Fruit fly (Drosophila melanogaster): ENCODE data around the gene c11.1.

Gene c11.1

dm6 chrX:9243417-9243884 is 39.5 kb downstream of the c11.1 start, which contains the start of the genes mxc and Larp7 (continued):
- TF ChIP-seq CG2116 (GFP tag; optimal IDR thresholded peaks at IDR 0.05) (peak; percentile 71), D19B (GFP tag; optimal IDR thresholded peaks at IDR 0.05) (no peak), Oli (tag; optimal IDR thresholded peaks at IDR 0.05) (peak; percentile 44), trh (GFP tag; optimal IDR thresholded peaks at IDR 0.05) (no peak), CG10267 (tag; optimal IDR thresholded peaks at IDR 0.05) (peak; percentile 80), CG13424 (tag; optimal IDR thresholded peaks at IDR 0.05) (peak; percentile 72), CG8290 (GFP tag; optimal IDR thresholded peaks at IDR 0.05) (peak; percentile 3), CG8290 (tag; optimal IDR thresholded peaks at IDR 0.05) (no peak), Doc3 (GFP tag; IDR thresholded peaks at IDR 0.05; ENCODE audit: partially characterized antibody) (peak; percentile 82), CG2712 (tag; optimal IDR thresholded peaks at IDR 0.05) (peak; percentile 64), CG34376 (GFP tag; optimal IDR thresholded peaks at IDR 0.05) (peak; percentile 38), HmgD (GFP tag; optimal IDR thresholded peaks at IDR 0.05) (peak; percentile 51), MBD-R2 (GFP tag; IDR thresholded peaks at IDR 0.05) (peak; percentile 80), CG11247 (GFP tag; IDR thresholded peaks at IDR 0.05) (0 out of 2 replicates have a peak, but pooled peaks have one; percentile 20), bsh (GFP tag; optimal IDR thresholded peaks at IDR 0.05) (peak in 1 of 2 experiments; percentile 36), CG10366 (GFP tag; IDR thresholded peaks at IDR 0.05) (peak; percentile 38; the same call in 1 of the 2 replicates), zen2 (GFP tag; IDR thresholded peaks at IDR 0.05; ENCODE audit: partially characterized antibody) (peak; percentile 67; the same call in 1 of the 3 replicates), crc (GFP tag; optimal IDR thresholded peaks at IDR 0.05) (no peak), D (optimal IDR thresholded peaks at IDR 0.05) (no peak), D (GFP tag; optimal IDR thresholded peaks at IDR 0.05) (no peak), CG13123 (GFP tag; optimal IDR thresholded peaks at IDR 0.05) (peak; percentile 8), CG12155 (GFP tag; optimal IDR thresholded peaks at IDR 0.05) (peak; percentile 65), CG15269 (tag; optimal IDR thresholded peaks at IDR 0.05) (no peak), sqz (GFP tag; optimal IDR thresholded peaks at IDR 0.05) (no peak), CG8944 (GFP tag; optimal IDR thresholded peaks at IDR 0.05) (peak; percentile 64), CG12299 (tag; optimal IDR thresholded peaks at IDR 0.05) (peak; percentile 8), CG4282 (GFP tag; optimal IDR thresholded peaks at IDR 0.05) (peak; percentile 16), bab2 (GFP tag; optimal IDR thresholded peaks at IDR 0.05) (peak; percentile 59), fru (optimal IDR thresholded peaks at IDR 0.05) (no peak), chn (GFP tag; optimal IDR thresholded peaks at IDR 0.05) (peak; percentile 49), Kr (GFP tag; optimal IDR thresholded peaks at IDR 0.05) (no peak), crp (GFP tag; optimal IDR thresholded peaks at IDR 0.05) (peak in 1 of 2 experiments; percentile 57), CG6813 (GFP tag; optimal IDR thresholded peaks at IDR 0.05) (no peak), CG17912 (GFP tag; optimal IDR thresholded peaks at IDR 0.05) (peak; percentile 4), CG6791 (GFP tag; IDR thresholded peaks at IDR 0.05; ENCODE audit: partially characterized antibody) (peak; percentile 70; the same call in 2 of the 3 replicates), CG15514 (GFP tag; optimal IDR thresholded peaks at IDR 0.05) (no peak), E2f2 (GFP tag; IDR thresholded peaks at IDR 0.05) (peak; percentile 77), CG18262 (tag; optimal IDR thresholded peaks at IDR 0.05) (no peak), hb (GFP tag; IDR thresholded peaks at IDR 0.05; ENCODE audit: partially characterized antibody) (peak; percentile 88), CG6689 (GFP tag; IDR thresholded peaks at IDR 0.05) (peak; percentile 57; the same call in 1 of the 2 replicates), pho (GFP tag; optimal IDR thresholded peaks at IDR 0.05) (peak; percentile 70), lov (optimal IDR thresholded peaks at IDR 0.05) (no peak), lov (GFP tag; IDR thresholded peaks at IDR 0.05) (no peak), CG11504 (tag; optimal IDR thresholded peaks at IDR 0.05) (no peak), CG7271 (tag; optimal IDR thresholded peaks at IDR 0.05) (no peak), lmd (GFP tag; IDR thresholded peaks at IDR 0.05) (peak; percentile 29; the same call in 1 of the 2 replicates), Atf-2 (GFP tag; optimal IDR thresholded peaks at IDR 0.05) (peak; percentile 48), Sry-δ (GFP tag; optimal IDR thresholded peaks at IDR 0.05) (peak; percentile 82), HLH54F (GFP tag; optimal IDR thresholded peaks at IDR 0.05) (peak; percentile 79), peb (GFP tag; IDR thresholded peaks at IDR 0.05) (no peak), CG11456 (GFP tag; IDR thresholded peaks at IDR 0.05) (0 out of 3 replicates have a peak, but pooled peaks have one; percentile 44)

Measured in whole organism, embryonic.